Worm (Caenorhabditis elegans) whole organism, late embryonic: ENCODE results near the gene F28C1.1.

Source experiments
- K09A11.1 ChIP-seq: sonication (generic microtip); optimal IDR thresholded peaks from 2 replicates; lab custom pipeline; 2017; ENCODE audit warnings: antibody characterized with exemption, mild to moderate bottlenecking, missing genetic modification characterization, missing compliant biosample characterization; ENCODE audit not compliant: insufficient read depth
- ama-1 ChIP-seq: fragments of 150-350 bp; optimal IDR thresholded peaks from 2 replicates; lab custom pipeline; 2014
- ceh-9 ChIP-seq: sonication (generic microtip); optimal IDR thresholded peaks from 2 replicates; lab custom pipeline; 2016; ENCODE audit warnings: mild to moderate bottlenecking, missing genetic modification characterization, inconsistent platforms, missing compliant biosample characterization
- dmd-4 ChIP-seq: sonication (generic microtip); optimal IDR thresholded peaks from 2 replicates; lab custom pipeline; 2016; ENCODE audit warnings: borderline replicate concordance, missing genetic modification characterization, missing compliant biosample characterization
- eyg-1 ChIP-seq: sonication (generic microtip); optimal IDR thresholded peaks from 2 replicates; lab custom pipeline; 2016; ENCODE audit warnings: missing genotype, missing genetic modification characterization, missing compliant biosample characterization
- fkh-10 ChIP-seq: fragments of 150-350 bp; optimal IDR thresholded peaks from 2 replicates; lab custom pipeline; 2014; ENCODE audit warnings: missing biosample characterization, missing genetic modification reagents, missing genetic modification characterization
- hlh-30 ChIP-seq: sonication (generic microtip); optimal IDR thresholded peaks from 2 replicates; lab custom pipeline; 2017; ENCODE audit warnings: antibody characterized with exemption, missing genetic modification characterization, missing compliant biosample characterization; ENCODE audit not compliant: insufficient read depth
- nhr-11 ChIP-seq: fragments of 150-350 bp; optimal IDR thresholded peaks from 2 replicates; lab custom pipeline; 2014; ENCODE audit warnings: missing biosample characterization, missing genetic modification characterization
- nhr-232 ChIP-seq: sonication (generic microtip); optimal IDR thresholded peaks from 2 replicates; lab custom pipeline; 2016; ENCODE audit warnings: missing genetic modification characterization, missing compliant biosample characterization
- ttx-3 ChIP-seq: sonication (generic microtip); optimal IDR thresholded peaks from 2 replicates; lab custom pipeline; 2016; ENCODE audit warnings: missing genetic modification reagents, missing genetic modification characterization, missing compliant biosample characterization
- unc-86 ChIP-seq: sonication (generic microtip); optimal IDR thresholded peaks from 2 replicates; lab custom pipeline; 2016; ENCODE audit warnings: missing genetic modification characterization, missing compliant biosample characterization

ce11 chrV:12470324-12470723 lies 19.7 kb downstream of the F28C1.1 start:
- no peak for TF ChIP-seq fkh-10 (GFP tag; lab: Kevin White, UChicago)
- TF ChIP-seq eyg-1 (tag; lab: Kevin White, UChicago): no peak
- no peak for TF ChIP-seq ceh-9 (tag; lab: Kevin White, UChicago)
- TF ChIP-seq dmd-4 (tag; lab: Kevin White, UChicago): no peak
- no peak for TF ChIP-seq nhr-232 (tag; lab: Kevin White, UChicago)
- no peak for TF ChIP-seq nhr-11
- TF ChIP-seq unc-86 (tag; lab: Kevin White, UChicago): no peak
- no peak for TF ChIP-seq ttx-3 (tag; lab: Kevin White, UChicago)
- no peak for TF ChIP-seq K09A11.1 (tag; lab: Kevin White, UChicago)
- TF ChIP-seq ama-1 (lab: Kevin White, UChicago): no peak
- no peak for TF ChIP-seq hlh-30 (tag; lab: Kevin White, UChicago)
